Fruit fly (Drosophila melanogaster) whole organism, embryonic: ENCODE measurements around the gene Mvl.

Source experiments
- CG10209 ChIP-seq: fragments of 200-800 bp; sonication (Bioruptor generic); optimal IDR thresholded peaks from 3 replicates; lab custom pipeline; 2017; ENCODE audit warnings: missing biosample characterization, mild to moderate bottlenecking, missing genetic modification characterization, missing genetic modification reagents
- CG10431 ChIP-seq: fragments of 200-800 bp; sonication (Bioruptor generic); optimal IDR thresholded peaks from 3 replicates; lab custom pipeline; 2018; ENCODE audit warnings: missing biosample characterization, mild to moderate bottlenecking, missing genetic modification characterization
- CG10565 ChIP-seq: fragments of 200-800 bp; sonication (Bioruptor generic); optimal IDR thresholded peaks from 3 replicates; lab custom pipeline; 2016; ENCODE audit warnings: missing biosample characterization, mild to moderate bottlenecking, missing genetic modification characterization
- CG11723 ChIP-seq: fragments of 200-800 bp; sonication (Bioruptor generic); optimal IDR thresholded peaks from 2 replicates; lab custom pipeline; 2017; ENCODE audit warnings: missing biosample characterization, mild to moderate bottlenecking, missing genetic modification characterization
- CG12942 ChIP-seq: fragments of 200-800 bp; sonication (Bioruptor generic); optimal IDR thresholded peaks from 3 replicates; lab custom pipeline; 2016; ENCODE audit warnings: missing biosample characterization, missing genetic modification characterization
- CG14014 ChIP-seq: fragments of 200-800 bp; sonication (Bioruptor generic); IDR thresholded peaks from 2 replicates; pipeline ENCODE4 v1.3.6; 2022; ENCODE audit warnings: missing biosample characterization, missing genetic modification characterization
- CG14441 ChIP-seq: fragments of 200-800 bp; sonication (Bioruptor generic); IDR thresholded peaks from 2 replicates; pipeline ENCODE4 v1.3.6; 2022; ENCODE audit warnings: missing biosample characterization, missing genetic modification characterization
- CG17186 ChIP-seq: fragments of 200-800 bp; sonication (Bioruptor generic); optimal IDR thresholded peaks from 3 replicates; lab custom pipeline; 2017; ENCODE audit warnings: missing biosample characterization, missing genetic modification reagents, missing genetic modification characterization
- CG17612 ChIP-seq: fragments of 200-800 bp; sonication (Bioruptor generic); IDR thresholded peaks from 2 replicates; pipeline ENCODE4 v1.3.6; 2022; ENCODE audit warnings: missing biosample characterization, missing genetic modification characterization
- CG2202 ChIP-seq: fragments of 200-800 bp; sonication (Bioruptor generic); optimal IDR thresholded peaks from 2 replicates; lab custom pipeline; 2018; ENCODE audit warnings: missing biosample characterization, mild to moderate bottlenecking, missing genetic modification characterization
- CG2889 ChIP-seq: fragments of 200-800 bp; sonication (Bioruptor generic); IDR thresholded peaks from 3 replicates; pipeline ENCODE4 v1.3.6; 2022; ENCODE audit warnings: missing biosample characterization, missing genetic modification characterization
- CG30020 ChIP-seq: fragments of 200-800 bp; optimal IDR thresholded peaks from 2 replicates; lab custom pipeline; 2019; ENCODE audit warnings: missing biosample characterization, mild to moderate bottlenecking, missing genetic modification characterization, moderate library complexity
- CG30403 ChIP-seq: fragments of 200-800 bp; sonication (Bioruptor generic); optimal IDR thresholded peaks from 3 replicates; lab custom pipeline; 2016; ENCODE audit warnings: missing biosample characterization, missing genetic modification characterization
- CG30431 ChIP-seq: fragments of 200-800 bp; sonication (Bioruptor generic); optimal IDR thresholded peaks from 2 replicates; lab custom pipeline; 2017; ENCODE audit warnings: missing biosample characterization, missing genetic modification characterization
- CG33213 ChIP-seq: fragments of 200-800 bp; sonication (Bioruptor generic); optimal IDR thresholded peaks from 3 replicates; lab custom pipeline; 2016; ENCODE audit warnings: missing biosample characterization, missing genetic modification characterization
- CG42726 ChIP-seq: fragments of 200-800 bp; sonication (Bioruptor generic); IDR thresholded peaks from 2 replicates; pipeline ENCODE4 v1.3.6; 2022; ENCODE audit warnings: missing biosample characterization, missing genetic modification characterization; ENCODE audit not compliant: partially characterized antibody
- CG4328 ChIP-seq: fragments of 200-800 bp; sonication (Bioruptor generic); optimal IDR thresholded peaks from 3 replicates; lab custom pipeline; 2017; ENCODE audit warnings: missing biosample characterization, missing genetic modification reagents, missing genetic modification characterization
- CG6791 ChIP-seq: fragments of 200-800 bp; sonication (Bioruptor generic); IDR thresholded peaks from 3 replicates; pipeline ENCODE4 v1.3.6; 2022; ENCODE audit warnings: missing biosample characterization, missing genetic modification characterization; ENCODE audit not compliant: partially characterized antibody
- Camta ChIP-seq: fragments of 200-800 bp; sonication (Bioruptor generic); optimal IDR thresholded peaks from 2 replicates; lab custom pipeline; 2016; ENCODE audit warnings: missing biosample characterization, missing genetic modification characterization
- CkIIα-i1 ChIP-seq: fragments of 200-800 bp; sonication (Bioruptor generic); IDR thresholded peaks from 2 replicates; pipeline ENCODE4 v1.3.6; 2022; ENCODE audit warnings: missing biosample characterization, missing genetic modification characterization
- Dll ChIP-seq: fragments of 200-800 bp; sonication (Bioruptor generic); IDR thresholded peaks from 4 replicates; pipeline ENCODE4 v1.3.6; 2022; ENCODE audit warnings: missing biosample characterization, missing genetic modification characterization; ENCODE audit not compliant: partially characterized antibody
- Dref ChIP-seq: fragments of 200-800 bp; sonication (Bioruptor generic); IDR thresholded peaks from 2 replicates; pipeline ENCODE4 v1.3.6; 2022; ENCODE audit warnings: missing biosample characterization, missing genetic modification characterization
- Hmx ChIP-seq: fragments of 200-800 bp; sonication (Bioruptor generic); optimal IDR thresholded peaks from 2 replicates; lab custom pipeline; 2016; ENCODE audit warnings: missing biosample characterization, missing genetic modification characterization
- Lhr ChIP-seq: fragments of 200-800 bp; sonication (Bioruptor generic); optimal IDR thresholded peaks from 3 replicates; lab custom pipeline; 2017; ENCODE audit warnings: mild to moderate bottlenecking, missing biosample characterization, missing genetic modification reagents, missing genetic modification characterization
- MESR4 ChIP-seq: fragments of 200-800 bp; sonication (Bioruptor generic); optimal IDR thresholded peaks from 2 replicates; lab custom pipeline; 2018; ENCODE audit warnings: missing biosample characterization, mild to moderate bottlenecking, missing genetic modification characterization, moderate library complexity
- MTF-1 ChIP-seq: fragments of 200-800 bp; sonication (Bioruptor generic); optimal IDR thresholded peaks from 2 replicates; lab custom pipeline; 2018; ENCODE audit warnings: missing biosample characterization, mild to moderate bottlenecking, missing genetic modification characterization, borderline replicate concordance
- Rx ChIP-seq: fragments of 200-800 bp; sonication (Bioruptor generic); IDR thresholded peaks from 2 replicates; pipeline ENCODE4 v1.3.6; 2022; ENCODE audit warnings: missing biosample characterization, missing genetic modification characterization
- Six4 ChIP-seq: fragments of 200-800 bp; sonication (Bioruptor generic); optimal IDR thresholded peaks from 2 replicates; lab custom pipeline; 2016; ENCODE audit warnings: missing biosample characterization, missing genetic modification characterization
- Sry-δ ChIP-seq: fragments of 200-800 bp; sonication (Bioruptor generic); optimal IDR thresholded peaks from 2 replicates; lab custom pipeline; 2016; ENCODE audit warnings: missing biosample characterization, missing genetic modification characterization
- TFAM ChIP-seq: fragments of 200-800 bp; sonication (Bioruptor generic); optimal IDR thresholded peaks from 2 replicates; lab custom pipeline; 2017; ENCODE audit warnings: missing biosample characterization, missing genetic modification characterization, inconsistent platforms
- bcd ChIP-seq: fragments of 200-800 bp; sonication (Bioruptor generic); optimal IDR thresholded peaks from 2 replicates; lab custom pipeline; 2017; ENCODE audit warnings: missing biosample characterization, mild to moderate bottlenecking, missing genetic modification characterization
- croc ChIP-seq: fragments of 200-800 bp; sonication (Bioruptor generic); conservative IDR thresholded peaks from 3 replicates; pipeline ENCODE4 v1.3.6; 2022; ENCODE audit warnings: missing biosample characterization, missing genetic modification characterization
- ftz-f1 ChIP-seq: fragments of 200-800 bp; sonication (Bioruptor generic); optimal IDR thresholded peaks from 2 replicates; lab custom pipeline; 2016; ENCODE audit warnings: missing biosample characterization, missing genetic modification characterization
- gfzf ChIP-seq: fragments of 200-800 bp; sonication (Bioruptor generic); optimal IDR thresholded peaks from 2 replicates; lab custom pipeline; 2016; ENCODE audit warnings: missing biosample characterization, mild to moderate bottlenecking, missing genetic modification characterization, moderate library complexity
- gsb-n ChIP-seq: fragments of 200-800 bp; sonication (Bioruptor generic); optimal IDR thresholded peaks from 3 replicates; lab custom pipeline; 2018; ENCODE audit warnings: missing biosample characterization, mild to moderate bottlenecking, missing genetic modification characterization
- hbn ChIP-seq: fragments of 200-800 bp; sonication (Bioruptor generic); IDR thresholded peaks from 2 replicates; pipeline ENCODE4 v1.3.6; 2022; ENCODE audit warnings: missing biosample characterization, missing genetic modification characterization; ENCODE audit not compliant: partially characterized antibody
- inv ChIP-seq: fragments of 200-800 bp; sonication (Bioruptor generic); IDR thresholded peaks from 2 replicates; pipeline ENCODE4 v1.3.6; 2022; ENCODE audit warnings: missing biosample characterization, missing genetic modification characterization; ENCODE audit not compliant: partially characterized antibody
- jigr1 ChIP-seq: fragments of 200-800 bp; sonication (Bioruptor generic); IDR thresholded peaks from 3 replicates; pipeline ENCODE4 v1.3.6; 2022; ENCODE audit warnings: missing biosample characterization, missing genetic modification characterization
- lmd ChIP-seq: fragments of 200-800 bp; sonication (Bioruptor generic); IDR thresholded peaks from 2 replicates; pipeline ENCODE4 v1.3.6; 2022; ENCODE audit warnings: missing biosample characterization, missing genetic modification characterization
- lola ChIP-seq, 3 experiments: fragments of >200 bp in 2 of 3; fragments of 200-800 bp in 1 of 3; sonication (Bioruptor generic) in 1 of 3; optimal IDR thresholded peaks; 2 replicates each; lab custom pipeline; 2017 to 2019; ENCODE audit warnings: missing biosample characterization in 3 of 3, missing genetic modification characterization in 3 of 3, mild to moderate bottlenecking in 1 of 3, moderate library complexity in 1 of 3
- maf-S ChIP-seq: fragments of 200-800 bp; sonication (Bioruptor generic); optimal IDR thresholded peaks from 2 replicates; lab custom pipeline; 2016; ENCODE audit warnings: missing biosample characterization, missing genetic modification characterization
- pfk ChIP-seq: fragments of 200-800 bp; sonication (Bioruptor generic); optimal IDR thresholded peaks from 2 replicates; lab custom pipeline; 2018; ENCODE audit warnings: missing biosample characterization, mild to moderate bottlenecking, missing genetic modification characterization, moderate library complexity
- ranshi ChIP-seq: fragments of 200-800 bp; sonication (Bioruptor generic); IDR thresholded peaks from 2 replicates; pipeline ENCODE4 v1.3.6; 2022; ENCODE audit warnings: missing biosample characterization, missing genetic modification characterization
- repo ChIP-seq: fragments of 200-800 bp; sonication (Bioruptor generic); optimal IDR thresholded peaks from 2 replicates; lab custom pipeline; 2016; ENCODE audit warnings: missing biosample characterization, missing genetic modification characterization
- schlank ChIP-seq: fragments of 200-800 bp; sonication (Bioruptor generic); optimal IDR thresholded peaks from 2 replicates; lab custom pipeline; 2018; ENCODE audit warnings: missing biosample characterization, mild to moderate bottlenecking, missing genetic modification characterization
- sr ChIP-seq: fragments of 200-800 bp; sonication (Bioruptor generic); IDR thresholded peaks from 3 replicates; pipeline ENCODE4 v1.3.6; 2022; ENCODE audit warnings: missing biosample characterization, missing genetic modification characterization
- usp ChIP-seq: fragments of >200 bp; optimal IDR thresholded peaks from 2 replicates; lab custom pipeline; 2017; ENCODE audit warnings: missing biosample characterization, missing genetic modification characterization
- zen2 ChIP-seq: fragments of 200-800 bp; sonication (Bioruptor generic); IDR thresholded peaks from 3 replicates; pipeline ENCODE4 v1.3.6; 2022; ENCODE audit warnings: missing biosample characterization, missing genetic modification characterization; ENCODE audit not compliant: partially characterized antibody

Gene Mvl

DNA sequence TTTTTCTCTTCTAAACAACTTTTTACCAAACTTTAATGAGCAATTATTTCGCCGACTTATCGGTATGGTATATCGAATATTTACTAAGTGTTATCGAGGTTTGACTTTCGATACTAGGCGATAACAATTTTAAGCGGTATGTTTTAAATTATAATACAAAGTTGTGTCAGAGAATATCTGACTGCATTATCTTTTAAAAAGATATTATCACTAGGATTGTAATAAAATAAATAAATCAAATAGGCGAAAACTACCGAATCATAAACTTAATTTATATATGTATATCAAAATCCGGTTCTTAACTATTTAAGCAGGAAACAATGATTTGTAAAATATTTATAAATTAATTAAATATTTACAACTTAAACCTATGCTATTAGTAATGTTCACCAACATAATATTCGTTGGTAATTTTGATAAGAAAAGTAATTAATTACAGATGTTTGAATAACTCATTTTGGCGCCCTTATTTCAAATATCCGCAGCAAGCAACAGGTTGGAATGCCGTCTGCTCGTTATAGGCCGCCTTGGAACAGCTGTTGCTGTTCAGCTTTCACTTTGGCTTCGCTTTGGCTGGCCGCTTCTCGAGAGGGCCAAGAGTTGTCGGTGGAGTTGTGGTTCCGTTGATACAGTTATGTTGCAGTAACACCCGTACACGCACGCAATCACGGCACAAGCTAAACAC lies 47.4 kb upstream of the Mvl start, which contains the start of the genes Sec15 and rtet (continued):
- TF ChIP-seq ftz-f1 (GFP tag; lab: Kevin White, UChicago): no peak
- TF ChIP-seq CG12942 (GFP tag; lab: Kevin White, UChicago): peak; percentile 38
- peak; percentile 58 for TF ChIP-seq CG14441
- TF ChIP-seq CG30403 (GFP tag; lab: Kevin White, UChicago): peak; percentile 55
- peak; percentile 12 for TF ChIP-seq Six4 (GFP tag; lab: Kevin White, UChicago)
- no peak for TF ChIP-seq MTF-1 (GFP tag; lab: Kevin White, UChicago)
- peak; percentile 67 for TF ChIP-seq lmd (GFP tag; lab: Robert Waterston, UW)
- no peak for TF ChIP-seq usp
- no peak for TF ChIP-seq Hmx (GFP tag; lab: Kevin White, UChicago)
- TF ChIP-seq sr (GFP tag; lab: Robert Waterston, UW): 0 out of 3 replicates have a peak, but pooled peaks have one; percentile 22
- TF ChIP-seq CG10209 (GFP tag; lab: Kevin White, UChicago): peak; percentile 54
- peak; percentile 28; the same call in 1 of the 3 replicates for TF ChIP-seq croc (GFP tag; lab: Robert Waterston, UW)
- TF ChIP-seq Dref: peak; percentile 71
- TF ChIP-seq gsb-n: no peak
- peak; percentile 15 for TF ChIP-seq CG30020 (tag; lab: Kevin White, UChicago)
- TF ChIP-seq Rx: peak; percentile 6; the same call in 1 of the 2 replicates
- no peak for TF ChIP-seq CkIIα-i1 (GFP tag; lab: Robert Waterston, UW)
- TF ChIP-seq maf-S (GFP tag; lab: Kevin White, UChicago): no peak
- TF ChIP-seq CG6791 (GFP tag; lab: Robert Waterston, UW): peak; percentile 48; the same call in 1 of the 3 replicates
- no peak for TF ChIP-seq pfk (GFP tag; lab: Kevin White, UChicago)
- TF ChIP-seq CG2202 (tag; lab: Kevin White, UChicago): no peak
- peak; percentile 53; the same call in 1 of the 3 replicates for TF ChIP-seq zen2
- TF ChIP-seq CG17612 (GFP tag; lab: Robert Waterston, UW): no peak
- TF ChIP-seq hbn (GFP tag; lab: Robert Waterston, UW): 0 out of 2 replicates have a peak, but pooled peaks have one; percentile 26
- 0 out of 2 replicates have a peak, but pooled peaks have one; percentile 24 for TF ChIP-seq ranshi (GFP tag; lab: Robert Waterston, UW)
- TF ChIP-seq MESR4 (GFP tag; lab: Kevin White, UChicago): peak; percentile 4
- no peak for TF ChIP-seq TFAM
- TF ChIP-seq Lhr (GFP tag; lab: Kevin White, UChicago): no peak
- peak; percentile 45 for TF ChIP-seq bcd (GFP tag; lab: Kevin White, UChicago)
- TF ChIP-seq Sry-δ: peak; percentile 22
- no peak for TF ChIP-seq repo (GFP tag; lab: Kevin White, UChicago)
- no peak for TF ChIP-seq CG33213 (GFP tag; lab: Kevin White, UChicago)
- peak; percentile 42; the same call in 1 of the 2 replicates for TF ChIP-seq CG14014 (GFP tag; lab: Robert Waterston, UW)
- no peak for TF ChIP-seq CG10565 (GFP tag; lab: Kevin White, UChicago)
- TF ChIP-seq schlank: no peak
- TF ChIP-seq CG11723: peak; percentile 60
- TF ChIP-seq lola (GFP tag; optimal IDR thresholded peaks at IDR 0.05; lab: Kevin White, UChicago): peak in 1 of 3 experiments; percentile 78
- TF ChIP-seq gfzf (GFP tag; lab: Kevin White, UChicago): no peak
- TF ChIP-seq CG17186 (GFP tag; lab: Kevin White, UChicago): no peak
- TF ChIP-seq CG42726 (GFP tag; lab: Robert Waterston, UW): no peak
- no peak for TF ChIP-seq CG10431 (GFP tag; lab: Kevin White, UChicago)
- peak; percentile 72 for TF ChIP-seq CG4328 (GFP tag; lab: Kevin White, UChicago)
- TF ChIP-seq jigr1 (GFP tag; lab: Robert Waterston, UW): no peak
- TF ChIP-seq Dll (GFP tag; lab: Robert Waterston, UW): peak; percentile 75; the same call in 3 of the 4 replicates
- no peak for TF ChIP-seq Camta (GFP tag; lab: Kevin White, UChicago)
- TF ChIP-seq CG2889: peak; percentile 42; the same call in 1 of the 3 replicates
- peak; percentile 27 for TF ChIP-seq CG30431 (GFP tag; lab: Kevin White, UChicago)
- peak; percentile 48 for TF ChIP-seq inv (GFP tag; lab: Robert Waterston, UW)
